Fruit fly (Drosophila melanogaster): ENCODE results near the gene CG3306.

DNA sequence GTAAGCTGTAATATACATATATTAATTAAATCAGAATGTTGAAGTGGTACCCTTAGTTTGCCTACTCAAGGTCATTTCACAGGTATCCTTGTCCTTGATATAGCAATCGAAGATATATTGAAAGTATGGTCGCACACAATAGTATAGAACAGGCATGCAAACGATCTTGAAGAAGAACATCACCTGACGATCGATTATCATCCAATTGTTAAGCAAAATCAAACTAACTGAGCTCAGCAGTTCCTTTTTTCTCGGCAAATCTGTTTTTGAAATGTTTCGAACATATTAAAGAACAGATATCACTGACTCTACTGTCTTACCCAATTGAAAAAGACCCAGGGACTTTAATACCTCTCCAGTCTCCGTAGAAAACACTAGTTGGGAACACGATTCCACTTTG lies 27.1 kb downstream of the CG3306 start, which contains the start of gene Cyp40:
- TF ChIP-seq EcR (GFP tag; optimal IDR thresholded peaks at IDR 0.05) (no peak), psq (optimal IDR thresholded peaks at IDR 0.05) (no peak)

All from whole organism.